Worm (Caenorhabditis elegans): ENCODE results near the gene scvp-1.

Gene scvp-1

ce11 chrV:10890980-10891379 is 40.1 kb downstream of the scvp-1 start, which contains the start of gene F32D8.12 (continued):
- peak; percentile 58 for TF ChIP-seq dmd-6 (GFP tag; IDR thresholded peaks at IDR 0.05)
- no peak for TF ChIP-seq pqm-1 (tag; optimal IDR thresholded peaks at IDR 0.05)
- no peak for TF ChIP-seq T26A8.4 (GFP tag; IDR thresholded peaks at IDR 0.05)
- TF ChIP-seq daf-8 (GFP tag; IDR thresholded peaks at IDR 0.05) = no peak

- TF ChIP-seq unc-62 (GFP tag; optimal IDR thresholded peaks at IDR 0.05 in 1 of 2) = peak in 1 of 2 experiments; percentile 90
- no peak for TF ChIP-seq unc-62 (tag; optimal IDR thresholded peaks at IDR 0.05)
- TF ChIP-seq spr-3 (GFP tag; optimal IDR thresholded peaks at IDR 0.05) = no peak
Measured at ce11 chrV:10889774-10890173, 41.3 kb downstream of the scvp-1 start.

- no peak for TF ChIP-seq R02D3.7 (tag; optimal IDR thresholded peaks at IDR 0.05)
- no peak for TF ChIP-seq nhr-102 (tag; optimal IDR thresholded peaks at IDR 0.05)
- TF ChIP-seq daf-19 (GFP tag; conservative IDR thresholded peaks at IDR 0.05) = no peak
- no peak for TF ChIP-seq snpc-4 (tag; optimal IDR thresholded peaks at IDR 0.05)
- TF ChIP-seq dpl-1 (GFP tag; optimal IDR thresholded peaks at IDR 0.05) = no peak
- no peak for TF ChIP-seq set-16 (GFP tag; IDR thresholded peaks at IDR 0.05)
Measured at ce11 chrV:10889036-10889435, 42.1 kb downstream of the scvp-1 start, which contains the start of gene F32D8.11. F32D8.11 (minus strand) TSS chrV:10889136.

- TF ChIP-seq ama-1 (optimal IDR thresholded peaks at IDR 0.05) = peak; percentile 52
- TF ChIP-seq daf-16 (GFP tag; optimal IDR thresholded peaks at IDR 0.05) = no peak
- peak; percentile 15 for TF ChIP-seq daf-16 (tag; optimal IDR thresholded peaks at IDR 0.05)
- TF ChIP-seq spr-3 (GFP tag; optimal IDR thresholded peaks at IDR 0.05) = no peak
Measured at ce11 chrV:10888153-10888552, 42.9 kb downstream of the scvp-1 start.

ce11 chrV:10887564-10887963 is 43.5 kb downstream of the scvp-1 start:
- TF ChIP-seq T20F7.1 (GFP tag; optimal IDR thresholded peaks at IDR 0.05) (peak; percentile 31), ceh-32 (tag; optimal IDR thresholded peaks at IDR 0.05; ENCODE audit: poor library complexity) (no peak), Y75B8A.6 (GFP tag; IDR thresholded peaks at IDR 0.05) (peak; percentile 61; the same call in 1 of the 2 replicates), arid-1 (GFP tag; conservative IDR thresholded peaks at IDR 0.05) (no peak; the same call in 1 of the 2 replicates), T26A8.4 (GFP tag; IDR thresholded peaks at IDR 0.05) (peak; percentile 79), lin-38 (GFP tag; IDR thresholded peaks at IDR 0.05) (peak; percentile 36; the same call in 1 of the 2 replicates), lin-29 (GFP tag; IDR thresholded peaks at IDR 0.05) (0 out of 2 replicates have a peak, but pooled peaks have one; percentile 11), daf-16 (GFP tag; optimal IDR thresholded peaks at IDR 0.05) (no peak), daf-16 (tag; optimal IDR thresholded peaks at IDR 0.05) (peak; percentile 27), gei-8 (GFP tag; optimal IDR thresholded peaks at IDR 0.05) (peak; percentile 61), nhr-102 (tag; optimal IDR thresholded peaks at IDR 0.05) (peak; percentile 66), nhr-48 (tag; optimal IDR thresholded peaks at IDR 0.05) (no peak), nhr-111 (GFP tag; optimal IDR thresholded peaks at IDR 0.05) (no peak), madf-5 (GFP tag; IDR thresholded peaks at IDR 0.05) (peak in 1 of 2 experiments; percentile 68; a peak in 1 of 4 replicates), ceh-28 (tag; optimal IDR thresholded peaks at IDR 0.05) (no peak), egl-43 (GFP tag; IDR thresholded peaks at IDR 0.05) (peak; percentile 74; the same call in 1 of the 2 replicates), dve-1 (tag; optimal IDR thresholded peaks at IDR 0.05; ENCODE audit: insufficient read depth) (peak; percentile 54), lim-7 (GFP tag; IDR thresholded peaks at IDR 0.05) (no peak), zfp-2 (tag; optimal IDR thresholded peaks at IDR 0.05) (no peak), hlh-30 (tag; optimal IDR thresholded peaks at IDR 0.05; ENCODE audit: insufficient read depth) (no peak), ceh-62 (tag; optimal IDR thresholded peaks at IDR 0.05) (no peak), mes-2 (tag; optimal IDR thresholded peaks at IDR 0.05; ENCODE audit: poor library complexity, severe bottlenecking) (peak; percentile 42), zfp-3 (GFP tag; conservative IDR thresholded peaks at IDR 0.05) (peak; percentile 48; the same call in 1 of the 2 replicates), ces-1 (GFP tag; optimal IDR thresholded peaks at IDR 0.05) (no peak), lsy-2 (tag; optimal IDR thresholded peaks at IDR 0.05) (peak in 1 of 2 experiments; percentile 18), spr-3 (GFP tag; optimal IDR thresholded peaks at IDR 0.05) (peak; percentile 17), D1046.2 (GFP tag; IDR thresholded peaks at IDR 0.05) (0 out of 2 replicates have a peak, but pooled peaks have one; percentile 21), hif-1 (tag; optimal IDR thresholded peaks at IDR 0.05) (peak in 1 of 2 experiments; percentile 14), unc-62 (GFP tag; optimal IDR thresholded peaks at IDR 0.05 in 1 of 2) (no peak), unc-62 (tag; optimal IDR thresholded peaks at IDR 0.05) (no peak), ceh-20 (GFP tag; IDR thresholded peaks at IDR 0.05) (peak; percentile 64; the same call in 1 of the 2 replicates)
